Worm (Caenorhabditis elegans) whole organism, L1 larva: ENCODE results near the gene snrp-3.

Source experiments
- Y116A8C.19 ChIP-seq: sonication (generic microtip); optimal IDR thresholded peaks from 2 replicates; lab custom pipeline; 2016; ENCODE audit warnings: missing compliant biosample characterization, missing genetic modification characterization, borderline replicate concordance
- aha-1 ChIP-seq: fragments of 150-350 bp; optimal IDR thresholded peaks from 2 replicates; lab custom pipeline; 2014; ENCODE audit warnings: missing biosample characterization, missing genetic modification characterization
- alr-1 ChIP-seq: fragments of 200-800 bp; sonication (Bioruptor generic); optimal IDR thresholded peaks from 2 replicates; lab custom pipeline; 2018; ENCODE audit warnings: borderline replicate concordance, mild to moderate bottlenecking, missing genetic modification characterization, missing compliant biosample characterization
- ama-1 ChIP-seq: fragments of 150-350 bp; optimal IDR thresholded peaks from 2 replicates; lab custom pipeline; 2014
- ceh-8 ChIP-seq: fragments of 200-800 bp; sonication (Bioruptor generic); optimal IDR thresholded peaks from 2 replicates; lab custom pipeline; 2018; ENCODE audit warnings: mild to moderate bottlenecking, missing genetic modification characterization, moderate library complexity, missing compliant biosample characterization
- dpl-1 ChIP-seq, 3 experiments: fragments of 150-350 bp in 2 of 3; sonication (generic microtip) in 1 of 3; optimal IDR thresholded peaks; 2 replicates each; lab custom pipeline; 2014 to 2017; ENCODE audit warnings: missing biosample characterization in 3 of 3, missing genetic modification characterization in 3 of 3, missing genetic modification reagents in 3 of 3
- dsc-1 ChIP-seq: sonication (generic microtip); optimal IDR thresholded peaks from 2 replicates; lab custom pipeline; 2016; ENCODE audit warnings: mild to moderate bottlenecking, missing genetic modification characterization, missing compliant biosample characterization
- efl-1 ChIP-seq, 4 experiments: fragments of 150-350 bp; optimal IDR thresholded peaks in 3 of 4; peaks in 1 of 4; 1 replicate in 1 of 4; 2 replicates in 3 of 4; lab custom pipeline; 2014; ENCODE audit warnings: missing biosample characterization in 2 of 4, missing genetic modification characterization in 2 of 4, missing genetic modification reagents in 2 of 4
- efl-3 ChIP-seq: fragments of 200-800 bp; sonication (Bioruptor generic); optimal IDR thresholded peaks from 2 replicates; lab custom pipeline; 2018; ENCODE audit warnings: mild to moderate bottlenecking, missing genetic modification characterization, missing compliant biosample characterization
- egl-13 ChIP-seq: sonication (generic microtip); optimal IDR thresholded peaks from 2 replicates; lab custom pipeline; 2016; ENCODE audit warnings: missing genotype, missing genetic modification reagents, missing genetic modification characterization, missing compliant biosample characterization
- egl-27 ChIP-seq, 2 experiments: fragments of 150-350 bp in 1 of 2; sonication (generic microtip); optimal IDR thresholded peaks; 3 replicates each; lab custom pipeline; 2017 to 2018; ENCODE audit warnings: missing biosample characterization in 2 of 2, missing genetic modification characterization in 2 of 2, missing genetic modification reagents in 2 of 2
- elt-2 ChIP-seq: sonication (generic microtip); optimal IDR thresholded peaks from 2 replicates; lab custom pipeline; 2016; ENCODE audit warnings: missing genetic modification characterization, mild to moderate bottlenecking, inconsistent platforms, missing compliant biosample characterization, missing genetic modification reagents
- elt-3 ChIP-seq, 6 experiments: fragments of 150-350 bp in 1 of 6; sonication (generic microtip); optimal IDR thresholded peaks; 2 replicates each; lab custom pipeline; 2017 to 2018; ENCODE audit warnings: missing biosample characterization in 6 of 6, missing genetic modification characterization in 6 of 6, inconsistent platforms in 1 of 6
- fkh-10 ChIP-seq: sonication (generic microtip); optimal IDR thresholded peaks from 2 replicates; lab custom pipeline; 2017; ENCODE audit warnings: missing biosample characterization, missing genetic modification reagents, missing genetic modification characterization
- fkh-8 ChIP-seq: sonication (generic microtip); optimal IDR thresholded peaks from 2 replicates; lab custom pipeline; 2016; ENCODE audit warnings: mild to moderate bottlenecking, missing genetic modification characterization, missing compliant biosample characterization
- fos-1 ChIP-seq: fragments of 150-350 bp; optimal IDR thresholded peaks from 2 replicates; lab custom pipeline; 2014; ENCODE audit warnings: missing biosample characterization, missing genetic modification characterization
- hlh-17 ChIP-seq: fragments of 200-800 bp; sonication (Bioruptor generic); optimal IDR thresholded peaks from 2 replicates; lab custom pipeline; 2018; ENCODE audit warnings: missing genetic modification characterization, mild to moderate bottlenecking, missing compliant biosample characterization, moderate library complexity, borderline replicate concordance
- hlh-4 ChIP-seq: sonication (generic microtip); optimal IDR thresholded peaks from 2 replicates; lab custom pipeline; 2016; ENCODE audit warnings: mild to moderate bottlenecking, missing genetic modification characterization, missing compliant biosample characterization
- hpl-2 ChIP-seq: fragments of 150-350 bp; optimal IDR thresholded peaks from 2 replicates; lab custom pipeline; 2014; ENCODE audit warnings: missing biosample characterization, missing genetic modification reagents, missing genetic modification characterization
- irx-1 ChIP-seq: sonication (generic microtip); optimal IDR thresholded peaks from 2 replicates; lab custom pipeline; 2016; ENCODE audit warnings: missing genetic modification characterization, missing compliant biosample characterization
- isw-1 ChIP-seq: fragments of 200-800 bp; sonication (Bioruptor generic); IDR thresholded peaks from 2 replicates; pipeline ENCODE4 v1.3.6; 2022; ENCODE audit warnings: missing genetic modification characterization, missing compliant biosample characterization
- lin-13 ChIP-seq: fragments of 150-350 bp; optimal IDR thresholded peaks from 2 replicates; lab custom pipeline; 2014; ENCODE audit warnings: missing biosample characterization, missing genetic modification reagents, missing genetic modification characterization
- lin-14 ChIP-seq: fragments of 200-800 bp; sonication (Bioruptor generic); optimal IDR thresholded peaks from 2 replicates; lab custom pipeline; 2018; ENCODE audit warnings: mild to moderate bottlenecking, missing genetic modification characterization, moderate library complexity, missing compliant biosample characterization
- lin-35 ChIP-seq, 2 experiments: fragments of 150-350 bp; optimal IDR thresholded peaks; 2 replicates each; lab custom pipeline; 2014; ENCODE audit warnings: missing biosample characterization in 2 of 2, missing genetic modification characterization in 2 of 2, missing genetic modification reagents in 2 of 2
- lin-39 ChIP-seq: fragments of 150-350 bp; optimal IDR thresholded peaks from 2 replicates; lab custom pipeline; 2014; ENCODE audit warnings: missing biosample characterization, missing genetic modification reagents, missing genetic modification characterization
- lsy-2 ChIP-seq, 2 experiments: fragments of 150-350 bp; optimal IDR thresholded peaks; 2 replicates each; lab custom pipeline; 2014; ENCODE audit warnings: missing biosample characterization in 2 of 2, missing genetic modification characterization in 2 of 2
- mab-9 ChIP-seq: fragments of 200-800 bp; sonication (Bioruptor generic); IDR thresholded peaks from 2 replicates; pipeline ENCODE4 v1.3.6; 2022; ENCODE audit warnings: missing genetic modification reagents, missing genetic modification characterization, missing compliant biosample characterization
- nhr-237 ChIP-seq: fragments of 150-350 bp; optimal IDR thresholded peaks from 2 replicates; lab custom pipeline; 2014; ENCODE audit warnings: missing biosample characterization, missing genetic modification characterization
- nhr-71 ChIP-seq: sonication (generic microtip); optimal IDR thresholded peaks from 2 replicates; lab custom pipeline; 2016; ENCODE audit warnings: mild to moderate bottlenecking, missing genetic modification characterization, moderate library complexity, missing compliant biosample characterization
- nhr-77 ChIP-seq: fragments of 150-350 bp; optimal IDR thresholded peaks from 2 replicates; lab custom pipeline; 2014; ENCODE audit warnings: missing biosample characterization, missing genetic modification characterization
- nhr-85 ChIP-seq: sonication (generic microtip); peaks from one replicate; lab custom pipeline; 2016; ENCODE audit warnings: missing genetic modification characterization, inconsistent platforms, missing compliant biosample characterization
- nhr-90 ChIP-seq: sonication (generic microtip); optimal IDR thresholded peaks from 2 replicates; lab custom pipeline; 2016; ENCODE audit warnings: mild to moderate bottlenecking, missing genetic modification characterization, missing compliant biosample characterization; ENCODE audit not compliant: poor library complexity
- pqm-1 ChIP-seq: sonication (generic microtip); optimal IDR thresholded peaks from 3 replicates; lab custom pipeline; 2017; ENCODE audit warnings: missing biosample characterization, missing genetic modification characterization
- rnt-1 ChIP-seq: sonication (generic microtip); optimal IDR thresholded peaks from 2 replicates; lab custom pipeline; 2016; ENCODE audit warnings: mild to moderate bottlenecking, missing genetic modification characterization, moderate library complexity, missing compliant biosample characterization
- swsn-7 ChIP-seq: sonication (generic microtip); optimal IDR thresholded peaks from 2 replicates; lab custom pipeline; 2016; ENCODE audit warnings: missing genetic modification characterization, missing compliant biosample characterization
- tbx-2 ChIP-seq: sonication (generic microtip); optimal IDR thresholded peaks from 2 replicates; lab custom pipeline; 2016; ENCODE audit warnings: missing genetic modification characterization, missing compliant biosample characterization
- unc-130 ChIP-seq: fragments of 150-350 bp; optimal IDR thresholded peaks from 2 replicates; lab custom pipeline; 2017; ENCODE audit warnings: missing biosample characterization, missing genetic modification characterization, inconsistent platforms
- unc-62 ChIP-seq: fragments of 150-350 bp; optimal IDR thresholded peaks from 2 replicates; lab custom pipeline; 2014; ENCODE audit warnings: missing biosample characterization, missing genetic modification reagents, missing genetic modification characterization
- unc-86 ChIP-seq: sonication (generic microtip); optimal IDR thresholded peaks from 2 replicates; lab custom pipeline; 2016; ENCODE audit warnings: missing genetic modification characterization, missing compliant biosample characterization
- unc-98 ChIP-seq: fragments of 200-800 bp; sonication (Bioruptor generic); IDR thresholded peaks from 2 replicates; pipeline ENCODE4 v1.3.6; 2022; ENCODE audit warnings: missing genetic modification characterization, missing compliant biosample characterization
- ztf-11 ChIP-seq, 2 experiments: sonication (generic microtip); optimal IDR thresholded peaks; 2 replicates each; lab custom pipeline; 2016 to 2017; ENCODE audit warnings: missing genetic modification characterization in 2 of 2, missing biosample characterization in 1 of 2, missing compliant biosample characterization in 1 of 2

Gene snrp-3

ce11 chrIV:8687605-8688191 lies at the start of gene snrp-3 (continued):
- peak; percentile 84 for TF ChIP-seq dsc-1 (tag; lab: Kevin White, UChicago)
- TF ChIP-seq lin-13 = peak; percentile 85
- peak in 2 of 6 experiments; percentile 61 to 76 for TF ChIP-seq elt-3 (tag; optimal IDR thresholded peaks at IDR 0.05; lab: Kevin White, UChicago)
- TF ChIP-seq irx-1 = peak; percentile 83
- TF ChIP-seq hlh-17 (GFP tag; lab: Kevin White, UChicago) = no peak
- peak; percentile 82 for TF ChIP-seq unc-86 (tag; lab: Kevin White, UChicago)
- TF ChIP-seq lin-39 (tag; lab: Kevin White, UChicago) = peak; percentile 91
- no peak for TF ChIP-seq alr-1 (tag; lab: Kevin White, UChicago)
- peak; percentile 32 for TF ChIP-seq egl-13 (tag; lab: Kevin White, UChicago)
- TF ChIP-seq hpl-2 (GFP tag; lab: Kevin White, UChicago) = peak; percentile 44
- peak; percentile 95 to 98 (median 97) for TF ChIP-seq dpl-1 (GFP tag; optimal IDR thresholded peaks at IDR 0.05; lab: Kevin White, UChicago)
- TF ChIP-seq nhr-71 (tag; lab: Kevin White, UChicago) = peak; percentile 93
- TF ChIP-seq aha-1 = peak; percentile 17
- TF ChIP-seq fkh-10 (GFP tag; lab: Kevin White, UChicago) = peak; percentile 20
- TF ChIP-seq rnt-1 (tag; lab: Kevin White, UChicago) = peak; percentile 89
- TF ChIP-seq mab-9 (GFP tag; lab: Robert Waterston, UW) = peak; percentile 41; the same call in 1 of the 2 replicates
- peak; percentile 75 for TF ChIP-seq ceh-8
- TF ChIP-seq tbx-2 (tag; lab: Kevin White, UChicago) = peak; percentile 86
- TF ChIP-seq fos-1 (tag; lab: Kevin White, UChicago) = peak; percentile 87
- peak; percentile 83 for TF ChIP-seq lin-14 (GFP tag; lab: Kevin White, UChicago)
- peak in 1 of 2 experiments; percentile 9 for TF ChIP-seq egl-27 (tag; optimal IDR thresholded peaks at IDR 0.05; lab: Kevin White, UChicago)
- no peak for TF ChIP-seq Y116A8C.19
- TF ChIP-seq isw-1 (GFP tag; lab: Robert Waterston, UW) = peak; percentile 82
- peak; percentile 79 for TF ChIP-seq nhr-90 (tag; lab: Kevin White, UChicago)
- TF ChIP-seq ztf-11 (tag; optimal IDR thresholded peaks at IDR 0.05; lab: Kevin White, UChicago) = peak in 1 of 2 experiments; percentile 47
- TF ChIP-seq nhr-77 (tag; lab: Kevin White, UChicago) = peak; percentile 69
- TF ChIP-seq hlh-4 (tag; lab: Kevin White, UChicago) = no peak
- TF ChIP-seq unc-62 = no peak
- no peak for TF ChIP-seq efl-3 (GFP tag; lab: Kevin White, UChicago)
- peak; percentile 67 for TF ChIP-seq ama-1 (lab: Kevin White, UChicago)
- TF ChIP-seq fkh-8 = peak; percentile 67

DNA sequence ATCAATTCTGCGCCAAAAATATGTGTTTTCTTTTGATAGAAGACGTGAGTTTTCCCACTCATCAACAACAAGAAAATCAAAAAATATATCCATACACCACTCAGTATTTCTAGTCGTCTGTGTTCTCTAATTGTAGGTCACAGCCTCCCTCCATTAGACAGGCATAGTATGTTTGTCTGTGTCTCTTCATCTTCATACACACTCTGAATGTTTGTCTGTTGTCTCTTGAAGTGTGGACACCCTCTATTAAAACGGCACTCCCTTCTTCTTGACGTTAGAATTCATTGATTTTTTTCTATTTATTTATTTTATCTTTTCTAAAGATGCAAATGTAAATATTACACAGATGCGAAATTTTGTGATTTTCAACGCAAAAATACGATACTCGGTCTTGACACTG lies 49.7 kb upstream of the snrp-3 start:
- peak; percentile 4 for TF ChIP-seq swsn-7
- TF ChIP-seq nhr-85 (tag; lab: Kevin White, UChicago) = peak; percentile 72
- peak in 1 of 2 experiments; percentile 31 for TF ChIP-seq lsy-2 (tag; optimal IDR thresholded peaks at IDR 0.05; lab: Kevin White, UChicago)
- TF ChIP-seq efl-3 (GFP tag; lab: Kevin White, UChicago) = no peak
- TF ChIP-seq efl-1 (optimal IDR thresholded peaks at IDR 0.05; lab: Kevin White, UChicago) = peak; percentile 25 to 38
- no peak for TF ChIP-seq efl-1 (GFP tag; optimal IDR thresholded peaks at IDR 0.05 in 1 of 2; lab: Kevin White, UChicago)
- no peak for TF ChIP-seq unc-98 (GFP tag; lab: Robert Waterston, UW)
- no peak for TF ChIP-seq unc-130
- peak; percentile 17 to 21 for TF ChIP-seq lin-35 (GFP tag; optimal IDR thresholded peaks at IDR 0.05; lab: Kevin White, UChicago)
- TF ChIP-seq, all 84 proteins: peak for 5

- TF ChIP-seq hlh-17 (GFP tag; lab: Kevin White, UChicago) (no peak), pqm-1 (tag; lab: Kevin White, UChicago) (peak; percentile 43), nhr-71 (tag; lab: Kevin White, UChicago) (peak; percentile 11), nhr-237 (no peak), elt-2 (tag; lab: Kevin White, UChicago) (peak; percentile 93), lin-35 (GFP tag; optimal IDR thresholded peaks at IDR 0.05; lab: Kevin White, UChicago) (peak in 1 of 2 experiments; percentile 42)
- TF ChIP-seq, all 84 proteins: peak for 4
Observed at ce11 chrIV:8730469-8730868, 42.9 kb upstream of the snrp-3 start, which contains the start of gene F21D5.3. Gene F21D5.3, plus strand, starts transcription at chrIV:8730815.
